Worm (Caenorhabditis elegans): ENCODE data around the gene scyl-1.

scyl-1 gene

ce11 chrV:13025283-13025682, 16.2 kb downstream of the scyl-1 start:
- TF ChIP-seq ceh-82 (tag; optimal IDR thresholded peaks at IDR 0.05) (no peak), fos-1 (tag; optimal IDR thresholded peaks at IDR 0.05) (no peak), nhr-12 (tag; optimal IDR thresholded peaks at IDR 0.05) (no peak), F13H6.1 (tag; optimal IDR thresholded peaks at IDR 0.05) (no peak), zag-1 (tag; optimal IDR thresholded peaks at IDR 0.05) (no peak), ceh-16 (tag; optimal IDR thresholded peaks at IDR 0.05) (no peak), snpc-4 (tag; optimal IDR thresholded peaks at IDR 0.05) (no peak), nhr-6 (tag; optimal IDR thresholded peaks at IDR 0.05) (no peak), nhr-129 (tag; optimal IDR thresholded peaks at IDR 0.05) (no peak), elt-3 (tag; optimal IDR thresholded peaks at IDR 0.05) (no peak), nhr-77 (tag; optimal IDR thresholded peaks at IDR 0.05) (no peak), nhr-21 (tag; optimal IDR thresholded peaks at IDR 0.05) (no peak), egl-27 (tag; optimal IDR thresholded peaks at IDR 0.05) (no peak)

DNA sequence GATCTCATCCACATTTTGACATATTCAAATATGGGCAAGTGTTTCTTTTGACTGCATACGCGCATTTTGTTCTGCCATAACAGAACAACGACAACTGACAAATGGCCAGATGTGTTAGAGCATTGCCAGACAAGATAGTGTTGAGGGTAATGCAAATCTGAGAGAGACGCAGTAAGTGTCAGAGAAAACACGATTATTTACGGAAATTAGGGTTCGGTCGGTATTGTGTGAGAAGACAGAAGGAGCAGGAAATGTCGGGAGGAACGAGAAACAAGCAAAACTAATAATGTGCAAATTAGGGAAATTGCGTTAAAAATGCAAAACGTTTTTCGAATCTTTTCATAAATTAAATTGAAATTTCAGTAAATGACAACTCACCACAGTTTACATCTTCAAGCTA, 17.0 kb downstream of the scyl-1 start:
- TF ChIP-seq mab-5 (tag; optimal IDR thresholded peaks at IDR 0.05), result no peak
- no peak for TF ChIP-seq ZK546.5 (tag; optimal IDR thresholded peaks at IDR 0.05)
- TF ChIP-seq gmeb-1 (tag; optimal IDR thresholded peaks at IDR 0.05), result no peak
- no peak for TF ChIP-seq ceh-82 (tag; optimal IDR thresholded peaks at IDR 0.05)
- no peak for TF ChIP-seq aly-2 (tag; optimal IDR thresholded peaks at IDR 0.05)
- TF ChIP-seq nhr-6 (tag; optimal IDR thresholded peaks at IDR 0.05), result no peak
- TF ChIP-seq sem-4 (tag; optimal IDR thresholded peaks at IDR 0.05), result no peak
- no peak for TF ChIP-seq R02D3.7 (tag; optimal IDR thresholded peaks at IDR 0.05)
- TF ChIP-seq sma-3 (GFP tag; optimal IDR thresholded peaks at IDR 0.05), result no peak
- TF ChIP-seq snpc-4 (tag; optimal IDR thresholded peaks at IDR 0.05), result no peak
- no peak for TF ChIP-seq nhr-23 (tag; optimal IDR thresholded peaks at IDR 0.05)
- no peak for TF ChIP-seq nhr-10 (tag; optimal IDR thresholded peaks at IDR 0.05)
- no peak for TF ChIP-seq C34F6.9 (tag; optimal IDR thresholded peaks at IDR 0.05)
- TF ChIP-seq lsy-2 (tag; optimal IDR thresholded peaks at IDR 0.05), result no peak
- TF ChIP-seq unc-62 (GFP tag; optimal IDR thresholded peaks at IDR 0.05), result no peak
- no peak for TF ChIP-seq lin-39 (tag; optimal IDR thresholded peaks at IDR 0.05)

DNA sequence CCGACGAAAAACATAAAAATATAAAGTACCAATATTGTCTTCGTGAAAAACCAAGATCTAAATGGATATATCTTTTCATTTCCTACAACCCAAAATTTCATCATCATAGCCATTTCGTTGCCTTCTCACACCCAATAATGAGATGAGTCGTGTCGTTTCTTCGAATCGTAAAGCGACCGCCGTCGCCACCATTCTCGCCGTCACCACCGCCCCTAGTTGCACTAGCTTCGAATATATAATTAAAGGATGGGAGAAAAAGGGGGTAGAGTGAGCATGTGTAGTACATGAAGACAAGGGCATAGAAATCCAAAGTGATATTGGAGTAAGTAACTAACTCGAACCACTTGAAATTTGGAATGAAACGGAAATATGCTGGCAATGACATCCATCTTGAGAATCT, 19.3 kb downstream of the scyl-1 start:
- TF ChIP-seq zag-1 (tag; optimal IDR thresholded peaks at IDR 0.05) (no peak), nhr-11 (tag; optimal IDR thresholded peaks at IDR 0.05) (no peak), mab-5 (tag; optimal IDR thresholded peaks at IDR 0.05) (no peak), ceh-16 (tag; optimal IDR thresholded peaks at IDR 0.05) (no peak), nhr-23 (tag; optimal IDR thresholded peaks at IDR 0.05) (no peak), lsy-2 (tag; optimal IDR thresholded peaks at IDR 0.05) (no peak), egl-27 (tag; optimal IDR thresholded peaks at IDR 0.05) (no peak), unc-39 (tag; optimal IDR thresholded peaks at IDR 0.05) (no peak), peb-1 (tag; optimal IDR thresholded peaks at IDR 0.05) (no peak), aly-2 (tag; optimal IDR thresholded peaks at IDR 0.05) (no peak), ZK546.5 (tag; optimal IDR thresholded peaks at IDR 0.05) (no peak), ceh-82 (tag; optimal IDR thresholded peaks at IDR 0.05) (no peak), nhr-21 (tag; optimal IDR thresholded peaks at IDR 0.05) (no peak), nhr-129 (tag; optimal IDR thresholded peaks at IDR 0.05) (no peak), ztf-4 (tag; optimal IDR thresholded peaks at IDR 0.05) (no peak), nhr-25 (tag; optimal IDR thresholded peaks at IDR 0.05) (no peak), dmd-4 (tag; optimal IDR thresholded peaks at IDR 0.05) (no peak), unc-55 (GFP tag; optimal IDR thresholded peaks at IDR 0.05) (no peak), nhr-10 (tag; optimal IDR thresholded peaks at IDR 0.05) (no peak), crh-2 (tag; optimal IDR thresholded peaks at IDR 0.05) (no peak)

- TF ChIP-seq mbf-1 (tag; optimal IDR thresholded peaks at IDR 0.05) (no peak), lin-13 (GFP tag; optimal IDR thresholded peaks at IDR 0.05) (no peak), F13H6.1 (tag; optimal IDR thresholded peaks at IDR 0.05) (no peak), ama-1 (optimal IDR thresholded peaks at IDR 0.05) (no peak), nhr-12 (tag; optimal IDR thresholded peaks at IDR 0.05) (no peak), nhr-129 (tag; optimal IDR thresholded peaks at IDR 0.05) (no peak), skn-1 (tag; optimal IDR thresholded peaks at IDR 0.05) (no peak), ZK546.5 (tag; optimal IDR thresholded peaks at IDR 0.05) (no peak), elt-1 (tag; optimal IDR thresholded peaks at IDR 0.05) (no peak)
Measured at ce11 chrV:13021540-13021939, 20.0 kb downstream of the scyl-1 start.

Data from whole organism, L2 larva.